Worm (Caenorhabditis elegans): ENCODE results near the gene fln-1.

ce11 chrIV:320380-320779, 55.4 kb downstream of the fln-1 start, which contains the start of gene dsc-4:
- TF ChIP-seq unc-39 (tag; optimal IDR thresholded peaks at IDR 0.05) (no peak), elt-3 (tag; optimal IDR thresholded peaks at IDR 0.05) (no peak), lsy-2 (tag; optimal IDR thresholded peaks at IDR 0.05) (no peak), nhr-76 (tag; optimal IDR thresholded peaks at IDR 0.05) (no peak)
